Worm (Caenorhabditis elegans): ENCODE results near the gene W09G12.7.
"Not testable (repeated sequence)": the region's sequence is repeated elsewhere in the genome, so short reads cannot be mapped to it uniquely, and the experiment has no call there.

The W09G12.7 gene

DNA sequence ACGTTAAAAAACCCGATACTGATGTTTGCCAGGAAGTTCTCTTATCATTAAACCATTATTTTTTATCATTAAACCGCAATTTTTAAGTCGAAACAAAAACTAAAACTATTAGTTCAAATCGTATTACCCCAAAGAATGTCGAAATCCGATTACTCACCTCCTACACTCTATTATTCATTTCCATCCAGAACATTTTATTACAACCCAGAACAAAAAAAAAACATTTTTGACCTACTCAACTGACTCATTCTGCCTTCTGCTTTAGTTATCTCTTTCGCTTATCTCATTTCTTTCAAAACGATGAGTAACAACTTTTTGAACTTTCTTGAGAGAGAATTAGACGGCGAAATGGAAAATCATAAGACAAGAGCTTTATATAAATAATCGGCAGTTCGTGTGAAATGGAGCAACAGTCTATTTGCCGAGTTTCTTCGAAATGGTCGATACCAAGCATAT is at the start of gene W09G12.7:
TSS of gene W09G12.7 (plus strand) at position 406 of the 456 bp plus-strand sequence.
- TF ChIP-seq him-1 (tag; optimal IDR thresholded peaks at IDR 0.05): no peak
- TF ChIP-seq dao-5 (tag; optimal IDR thresholded peaks at IDR 0.05): no peak
- TF ChIP-seq W03F9.2 (tag; optimal IDR thresholded peaks at IDR 0.05): no peak

DNA sequence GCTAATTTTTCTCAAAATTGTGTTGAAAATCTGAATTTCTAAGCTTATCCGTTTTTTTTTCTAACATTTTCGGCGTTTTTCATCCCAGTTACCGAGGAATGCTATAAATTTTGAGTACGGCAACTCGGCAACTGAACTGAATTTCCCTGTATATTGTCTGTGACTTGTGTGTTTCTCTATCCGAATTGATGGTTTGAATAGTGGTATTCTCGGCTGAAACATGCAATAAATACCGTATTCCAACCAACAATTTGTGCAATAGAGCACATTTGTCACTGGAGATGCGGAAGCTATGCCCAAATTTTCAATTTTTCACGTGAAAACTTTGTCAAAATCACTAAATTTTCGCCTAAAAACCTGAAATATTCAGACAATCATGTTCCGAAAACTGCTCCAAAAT is 46.6 kb upstream of the W09G12.7 start, which contains the start of gene rmif-2:
TSS of gene rmif-2 (plus strand) at position 301 of the 400 bp plus-strand sequence.
- TF ChIP-seq him-1, W03F9.2, dao-5 (tag; optimal IDR thresholded peaks at IDR 0.05): not testable (repeated sequence)

DNA sequence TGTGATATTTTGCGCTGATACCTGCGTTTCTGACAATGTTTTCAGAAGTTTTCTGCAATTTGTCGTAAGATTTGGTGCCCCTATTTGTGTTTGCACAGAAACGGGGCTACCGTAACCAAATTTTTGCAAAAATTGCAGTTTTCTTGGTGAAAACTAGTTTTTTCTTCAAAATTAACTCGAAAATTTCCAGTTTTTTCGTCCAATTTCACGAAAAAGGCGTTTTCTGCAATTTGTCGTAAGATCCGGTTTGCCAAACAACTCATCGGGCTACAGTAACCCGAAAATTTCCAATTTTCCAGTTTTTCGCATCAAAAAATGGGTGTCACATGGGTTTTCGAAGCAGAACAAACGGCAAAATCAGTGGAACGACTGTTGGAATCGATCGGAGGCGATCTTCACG is 41.4 kb upstream of the W09G12.7 start, which contains the start of gene mdt-20:
TSS of gene mdt-20 (plus strand) at position 301 of the 400 bp plus-strand sequence.
- TF ChIP-seq dao-5, him-1, W03F9.2 (tag; optimal IDR thresholded peaks at IDR 0.05): not testable (repeated sequence)

DNA sequence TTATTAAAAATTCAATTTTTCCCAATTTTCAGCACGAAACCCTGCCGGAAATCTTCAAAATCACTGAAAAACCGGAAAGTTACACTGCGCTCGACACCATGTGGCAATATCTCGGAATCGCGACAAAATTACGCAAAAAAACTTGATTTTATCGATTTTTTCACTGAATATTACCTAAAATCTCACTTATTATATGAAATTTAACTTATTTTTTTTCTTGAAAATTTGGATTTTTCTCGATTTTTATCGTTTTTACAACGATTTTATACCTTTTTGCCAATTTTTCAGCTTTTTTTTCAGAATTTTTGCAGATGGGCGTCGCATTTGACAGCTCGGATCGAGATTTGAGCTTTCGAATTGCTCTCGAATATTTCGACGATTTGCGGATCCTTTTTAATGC is 36.1 kb upstream of the W09G12.7 start, which contains the start of gene spl-3:
TSS of gene spl-3 (plus strand) at position 301 of the 400 bp plus-strand sequence.
- TF ChIP-seq him-1 (tag; optimal IDR thresholded peaks at IDR 0.05): no peak
- no peak for TF ChIP-seq W03F9.2 (tag; optimal IDR thresholded peaks at IDR 0.05)
- TF ChIP-seq dao-5 (tag; optimal IDR thresholded peaks at IDR 0.05): no peak

DNA sequence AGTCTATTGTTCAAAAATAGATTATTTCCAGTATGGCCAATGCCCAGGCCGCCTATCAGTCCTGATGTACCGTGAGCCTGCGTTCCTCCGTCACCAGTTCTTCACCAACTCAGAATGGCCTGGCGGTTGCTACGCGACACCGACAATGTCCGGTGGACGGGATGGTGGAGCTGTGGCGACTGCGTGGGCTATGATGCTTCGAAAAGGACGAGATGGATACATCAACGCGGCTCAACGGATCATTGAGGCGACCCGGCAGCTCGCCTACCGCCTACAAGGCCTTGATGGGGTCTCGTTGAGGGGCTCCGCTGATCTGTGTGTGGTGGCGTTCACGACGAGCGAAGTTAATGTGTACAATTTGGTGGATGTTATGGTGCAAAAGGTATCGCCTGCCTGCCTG is 29.4 kb upstream of the W09G12.7 start:
- TF ChIP-seq dao-5 (tag; optimal IDR thresholded peaks at IDR 0.05): no peak

DNA sequence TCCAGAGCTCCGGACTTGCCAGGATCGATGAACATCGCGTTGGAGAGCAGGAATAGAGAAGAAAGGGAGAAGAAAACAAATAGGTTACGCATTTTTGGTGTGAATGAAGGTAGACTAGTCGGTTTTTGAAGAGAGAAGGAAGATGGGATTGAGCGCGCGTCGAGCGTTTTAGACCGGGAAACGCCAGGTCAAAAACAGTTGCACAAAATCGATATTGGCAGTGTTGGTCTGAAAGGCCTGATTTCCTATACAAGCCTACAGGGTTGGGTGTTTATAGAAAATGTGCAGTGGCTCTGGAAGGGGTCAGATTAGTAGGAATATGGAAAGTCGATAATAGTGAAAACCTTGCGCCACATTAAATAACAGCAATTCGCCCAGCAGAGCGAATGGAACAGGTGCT is 24.0 kb upstream of the W09G12.7 start, which contains the start of gene dsl-2:
TSS of gene dsl-2 (minus strand) at position 101 of the 400 bp plus-strand sequence.
- TF ChIP-seq W03F9.2 (tag; optimal IDR thresholded peaks at IDR 0.05) (no peak), dao-5 (tag; optimal IDR thresholded peaks at IDR 0.05) (no peak), him-1 (tag; optimal IDR thresholded peaks at IDR 0.05) (no peak)

DNA sequence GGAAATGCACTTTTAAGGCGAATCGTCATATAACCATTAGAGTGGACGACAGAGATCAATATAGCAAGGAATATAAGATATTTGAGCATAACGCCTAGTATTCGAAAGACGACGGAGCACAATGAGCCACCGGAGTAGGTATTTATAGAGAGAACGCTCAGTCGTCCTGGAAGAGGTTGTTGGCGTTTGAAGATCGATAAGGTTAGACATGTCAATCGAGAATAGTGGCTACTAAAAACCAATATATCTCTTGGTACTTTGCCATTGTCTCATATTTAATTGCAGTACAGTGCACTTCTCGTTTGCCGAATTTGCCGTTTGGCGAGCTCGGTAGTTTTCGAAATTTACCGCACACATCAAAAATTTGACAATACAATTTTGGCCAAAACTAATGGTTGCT is 20.9 kb upstream of the W09G12.7 start, which contains the start of gene dsl-1:
TSS of gene dsl-1 (minus strand) at position 101 of the 400 bp plus-strand sequence.
- TF ChIP-seq dao-5 (tag; optimal IDR thresholded peaks at IDR 0.05): no peak
- TF ChIP-seq W03F9.2 (tag; optimal IDR thresholded peaks at IDR 0.05): no peak
- TF ChIP-seq him-1 (tag; optimal IDR thresholded peaks at IDR 0.05): no peak

DNA sequence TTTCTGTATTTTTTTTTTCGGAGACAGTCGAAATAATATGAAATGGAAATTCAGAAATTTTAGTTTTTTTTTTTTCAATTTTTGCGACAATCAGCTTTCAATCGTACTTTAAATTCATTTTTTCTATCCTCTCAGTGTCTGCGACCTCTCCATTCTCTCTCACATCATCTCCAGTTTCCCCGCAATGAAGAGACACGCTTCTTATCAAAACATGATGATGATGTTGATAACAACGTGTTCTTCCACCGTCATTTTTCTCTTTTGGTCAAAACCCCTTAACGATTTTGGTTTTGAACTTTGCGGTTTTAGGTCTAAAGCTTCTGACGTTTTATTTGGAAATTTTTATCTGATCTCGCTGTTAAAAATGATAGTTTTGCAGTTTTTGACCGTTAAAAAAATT is 19.6 kb upstream of the W09G12.7 start:
- TF ChIP-seq dao-5 (tag; optimal IDR thresholded peaks at IDR 0.05): no peak
- no peak for TF ChIP-seq him-1 (tag; optimal IDR thresholded peaks at IDR 0.05)
- TF ChIP-seq W03F9.2 (tag; optimal IDR thresholded peaks at IDR 0.05): no peak

DNA sequence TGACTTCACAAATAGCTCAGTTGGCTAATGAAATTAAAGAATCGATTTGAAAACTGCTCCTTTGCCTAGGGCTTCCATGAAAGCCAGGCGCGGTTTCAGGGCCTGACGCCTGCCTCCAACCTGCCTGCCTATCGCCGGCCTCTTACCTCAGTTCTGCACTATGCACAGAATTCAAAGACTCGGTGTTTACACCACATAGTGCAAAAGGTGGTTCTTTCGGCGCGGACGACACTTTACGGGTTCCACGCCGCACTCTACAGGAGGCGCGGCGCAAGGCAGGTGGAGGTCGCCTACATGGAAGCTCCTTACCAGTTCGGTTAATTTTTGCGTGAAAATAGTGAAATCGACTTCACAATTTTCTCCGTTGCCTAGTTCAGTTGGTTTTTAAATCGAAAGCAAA is 19.1 kb upstream of the W09G12.7 start:
- no peak for TF ChIP-seq dao-5 (tag; optimal IDR thresholded peaks at IDR 0.05)
- no peak for TF ChIP-seq him-1 (tag; optimal IDR thresholded peaks at IDR 0.05)
- TF ChIP-seq W03F9.2 (tag; optimal IDR thresholded peaks at IDR 0.05): no peak

DNA sequence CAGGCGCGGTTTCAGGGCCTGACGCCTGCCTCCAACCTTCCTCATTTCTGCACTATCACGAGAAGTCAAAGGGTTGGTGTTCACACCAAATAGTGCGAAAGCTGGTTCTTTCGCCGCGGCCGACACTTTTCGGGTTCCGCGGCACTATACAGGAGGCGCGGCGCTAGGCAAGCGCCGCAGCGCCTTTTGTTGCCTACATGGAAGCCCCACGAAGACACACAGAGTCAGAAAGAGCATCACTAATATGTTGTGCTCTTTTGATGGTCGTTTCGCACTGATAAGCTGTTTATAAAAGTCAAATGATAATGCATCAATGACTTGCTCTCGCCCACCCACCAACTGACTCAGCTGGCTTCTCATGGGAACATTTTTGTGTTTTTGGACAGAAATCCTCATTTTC is 17.0 kb upstream of the W09G12.7 start:
- TF ChIP-seq him-1 (tag; optimal IDR thresholded peaks at IDR 0.05) (no peak), dao-5 (tag; optimal IDR thresholded peaks at IDR 0.05) (no peak), W03F9.2 (tag; optimal IDR thresholded peaks at IDR 0.05) (no peak)

DNA sequence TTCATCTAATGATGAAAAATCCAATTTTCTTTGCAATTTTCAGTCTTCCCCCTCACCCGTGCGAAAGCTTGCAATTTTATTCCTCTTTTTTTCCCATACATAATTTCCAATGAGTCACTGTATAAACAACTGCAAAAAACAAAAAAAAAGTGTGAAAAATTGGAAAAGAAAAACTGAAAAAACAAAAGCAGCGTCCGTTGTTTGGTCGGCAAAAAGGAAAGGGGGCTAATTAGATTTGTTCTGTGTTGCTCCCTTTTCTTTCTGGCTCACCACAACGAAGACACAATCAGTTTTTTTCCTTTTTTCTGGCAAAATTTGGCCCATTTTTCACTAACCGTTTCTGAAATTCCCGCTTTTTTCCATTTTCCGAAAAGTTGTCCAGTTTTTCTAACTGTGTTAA is 16.5 kb upstream of the W09G12.7 start:
- TF ChIP-seq dao-5 (tag; optimal IDR thresholded peaks at IDR 0.05): no peak
- TF ChIP-seq him-1 (tag; optimal IDR thresholded peaks at IDR 0.05): no peak
- TF ChIP-seq W03F9.2 (tag; optimal IDR thresholded peaks at IDR 0.05): no peak

DNA sequence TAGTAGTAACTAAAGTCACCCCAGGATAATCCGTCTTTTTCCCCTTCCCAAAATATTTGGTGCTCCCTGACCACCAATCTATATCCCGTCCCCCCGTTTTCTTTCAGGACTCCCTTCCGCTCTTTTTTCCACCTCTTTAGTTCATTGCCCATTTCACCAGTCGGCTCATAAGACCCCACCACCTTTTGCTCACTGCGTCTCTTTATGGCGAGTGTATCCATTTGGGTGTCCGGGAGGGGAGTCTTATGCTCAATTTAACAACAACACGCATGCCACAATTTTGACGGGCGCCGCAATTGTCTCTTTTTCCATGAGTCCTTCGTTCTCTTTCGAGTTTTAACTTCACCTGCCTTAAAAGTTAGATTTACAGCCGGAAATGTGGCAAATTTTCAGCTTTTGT is 15.7 kb upstream of the W09G12.7 start:
- TF ChIP-seq him-1 (tag; optimal IDR thresholded peaks at IDR 0.05) (no peak), W03F9.2 (tag; optimal IDR thresholded peaks at IDR 0.05) (no peak), dao-5 (tag; optimal IDR thresholded peaks at IDR 0.05) (no peak)

DNA sequence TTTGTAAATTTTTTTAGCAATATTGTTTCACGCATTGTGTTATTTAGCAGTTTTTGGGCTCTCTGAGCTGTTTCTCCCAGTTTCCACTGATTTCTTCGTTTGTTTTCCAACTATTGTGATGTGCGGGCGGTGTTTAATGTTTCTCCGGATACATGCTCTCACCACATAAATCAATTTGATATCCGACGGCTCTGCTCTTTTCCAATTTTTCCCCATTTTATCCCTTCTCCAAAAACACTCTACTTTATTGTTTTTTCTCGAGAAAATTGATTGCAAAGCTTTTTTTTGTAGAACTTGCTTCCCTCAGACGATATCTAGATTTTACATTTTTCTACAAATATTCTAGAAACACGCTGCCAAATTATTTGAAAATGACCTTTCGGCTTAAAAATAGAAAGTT is 13.3 kb upstream of the W09G12.7 start:
- TF ChIP-seq him-1 (tag; optimal IDR thresholded peaks at IDR 0.05) (no peak), dao-5 (tag; optimal IDR thresholded peaks at IDR 0.05) (no peak), W03F9.2 (tag; optimal IDR thresholded peaks at IDR 0.05) (no peak)

DNA sequence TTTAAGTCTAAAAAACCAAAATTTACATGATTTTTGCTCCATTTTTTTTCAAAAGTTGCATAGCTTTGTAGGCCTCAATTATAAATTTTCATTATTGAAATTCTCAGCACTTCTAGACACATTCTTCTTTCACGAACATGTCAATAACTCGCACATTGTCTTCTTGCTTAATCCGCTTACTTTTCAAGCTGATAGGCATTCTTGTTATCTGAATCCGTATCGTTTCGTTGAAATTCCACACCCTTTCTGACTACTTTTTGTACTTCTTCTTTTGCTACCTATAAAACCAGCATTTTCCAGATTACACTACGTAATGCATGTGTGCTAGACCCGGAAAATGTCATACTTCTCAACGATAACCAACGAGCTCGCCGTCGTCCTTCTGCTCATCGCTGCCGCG is 12.6 kb upstream of the W09G12.7 start, which contains the start of gene W09G12.9:
TSS of gene W09G12.9 (plus strand) at position 301 of the 400 bp plus-strand sequence.
- TF ChIP-seq him-1 (tag; optimal IDR thresholded peaks at IDR 0.05) (no peak), W03F9.2 (tag; optimal IDR thresholded peaks at IDR 0.05) (no peak), dao-5 (tag; optimal IDR thresholded peaks at IDR 0.05) (no peak)

DNA sequence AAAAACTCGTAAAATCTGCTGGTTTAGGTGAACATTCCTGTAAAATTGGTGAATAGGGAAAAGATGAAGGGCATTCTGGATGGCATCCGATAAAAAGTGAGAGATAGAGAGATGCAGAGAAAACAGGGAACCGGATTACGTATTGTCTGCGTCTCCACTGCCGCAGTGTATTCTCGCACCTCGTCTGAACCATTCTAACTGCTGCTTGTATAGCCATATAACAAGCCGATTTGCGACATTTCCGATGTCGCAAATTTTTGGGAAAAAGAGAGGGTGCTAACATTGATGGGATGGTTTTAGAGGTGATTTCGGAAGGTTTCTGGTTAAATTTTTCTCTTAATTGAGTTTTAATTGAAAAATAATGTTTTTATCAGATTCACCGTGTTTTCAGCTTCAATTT is 7.7 kb upstream of the W09G12.7 start, which contains the start of gene W09G12.10:
TSS of gene W09G12.10 (minus strand) at position 121 of the 400 bp plus-strand sequence.
- TF ChIP-seq dao-5 (tag; optimal IDR thresholded peaks at IDR 0.05) (no peak), W03F9.2 (tag; optimal IDR thresholded peaks at IDR 0.05) (no peak), him-1 (tag; optimal IDR thresholded peaks at IDR 0.05) (no peak)

Data from whole organism, L4/young adult.